Fruit fly (Drosophila melanogaster) whole organism, embryonic: ENCODE measurements around the gene CG17264.

ENCODE experiments used
- Adf1 ChIP-seq: fragments of 200-800 bp; sonication (Bioruptor generic); IDR thresholded peaks from 2 replicates; pipeline ENCODE4 v1.3.6; 2022; ENCODE audit warnings: missing biosample characterization, missing genetic modification characterization
- Antp ChIP-seq: fragments of 200-800 bp; sonication (Bioruptor generic); optimal IDR thresholded peaks from 3 replicates; lab custom pipeline; 2016; ENCODE audit warnings: missing biosample characterization, missing genetic modification characterization
- C15 ChIP-seq: fragments of 200-800 bp; sonication (Bioruptor generic); IDR thresholded peaks from 3 replicates; pipeline ENCODE4 v1.3.6; 2022; ENCODE audit warnings: missing biosample characterization, missing genetic modification characterization
- CG10267 ChIP-seq: fragments of 200-800 bp; sonication (Bioruptor generic); optimal IDR thresholded peaks from 2 replicates; lab custom pipeline; 2018; ENCODE audit warnings: missing biosample characterization, mild to moderate bottlenecking, missing genetic modification characterization, moderate library complexity
- CG11085 ChIP-seq: fragments of 200-800 bp; sonication (Bioruptor generic); IDR thresholded peaks from 2 replicates; pipeline ENCODE4 v1.3.6; 2022; ENCODE audit warnings: missing biosample characterization, missing genetic modification characterization
- CG1233 ChIP-seq: fragments of 200-800 bp; sonication (Bioruptor generic); optimal IDR thresholded peaks from 4 replicates; lab custom pipeline; 2018; ENCODE audit warnings: missing biosample characterization, mild to moderate bottlenecking, missing genetic modification characterization
- CG14441 ChIP-seq: fragments of 200-800 bp; sonication (Bioruptor generic); IDR thresholded peaks from 2 replicates; pipeline ENCODE4 v1.3.6; 2022; ENCODE audit warnings: missing biosample characterization, missing genetic modification characterization
- CG15696 ChIP-seq: fragments of 200-800 bp; sonication (Bioruptor generic); optimal IDR thresholded peaks from 2 replicates; lab custom pipeline; 2019; ENCODE audit warnings: missing biosample characterization, mild to moderate bottlenecking, missing genetic modification characterization, moderate library complexity
- CG16779 ChIP-seq: fragments of 200-800 bp; sonication (Bioruptor generic); IDR thresholded peaks from 2 replicates; pipeline ENCODE4 v1.3.6; 2022; ENCODE audit warnings: missing biosample characterization, missing genetic modification characterization
- CG2678 ChIP-seq: fragments of 200-800 bp; sonication (Bioruptor generic); optimal IDR thresholded peaks from 3 replicates; lab custom pipeline; 2019; ENCODE audit warnings: missing biosample characterization, mild to moderate bottlenecking, missing genetic modification characterization, moderate library complexity
- CG31441 ChIP-seq: fragments of 200-800 bp; sonication (Bioruptor generic); IDR thresholded peaks from 2 replicates; pipeline ENCODE4 v1.3.6; 2022; ENCODE audit warnings: missing biosample characterization, missing genetic modification characterization
- CG34376 ChIP-seq: fragments of 200-800 bp; sonication (Bioruptor generic); optimal IDR thresholded peaks from 2 replicates; lab custom pipeline; 2018; ENCODE audit warnings: missing biosample characterization, mild to moderate bottlenecking, missing genetic modification characterization
- CG4360 ChIP-seq: fragments of 200-800 bp; sonication (Bioruptor generic); IDR thresholded peaks from 2 replicates; pipeline ENCODE4 v1.3.6; 2022; ENCODE audit warnings: missing biosample characterization, missing genetic modification characterization
- CG4820 ChIP-seq: fragments of 200-800 bp; sonication (Bioruptor generic); optimal IDR thresholded peaks from 3 replicates; lab custom pipeline; 2016; ENCODE audit warnings: missing biosample characterization, missing genetic modification characterization
- CG5245 ChIP-seq: fragments of 200-800 bp; sonication (Bioruptor generic); optimal IDR thresholded peaks from 3 replicates; lab custom pipeline; 2016; ENCODE audit warnings: missing biosample characterization, missing genetic modification characterization
- CG6254 ChIP-seq: fragments of 200-800 bp; sonication (Bioruptor generic); optimal IDR thresholded peaks from 3 replicates; lab custom pipeline; 2017; ENCODE audit warnings: mild to moderate bottlenecking, missing biosample characterization, missing genetic modification reagents, missing genetic modification characterization
- CG6689 ChIP-seq: fragments of 200-800 bp; sonication (Bioruptor generic); IDR thresholded peaks from 2 replicates; pipeline ENCODE4 v1.3.6; 2022; ENCODE audit warnings: missing biosample characterization, missing genetic modification characterization
- CG8388 ChIP-seq: fragments of 200-800 bp; sonication (Bioruptor generic); optimal IDR thresholded peaks from 2 replicates; lab custom pipeline; 2019; ENCODE audit warnings: missing biosample characterization, mild to moderate bottlenecking, missing genetic modification characterization, moderate library complexity
- CG9609 ChIP-seq: fragments of 200-800 bp; sonication (Bioruptor generic); optimal IDR thresholded peaks from 3 replicates; lab custom pipeline; 2016; ENCODE audit warnings: missing biosample characterization, missing genetic modification characterization
- CTCF ChIP-seq: fragments of 200-800 bp; sonication (Bioruptor generic); optimal IDR thresholded peaks from 2 replicates; lab custom pipeline; 2017; ENCODE audit warnings: missing biosample characterization, mild to moderate bottlenecking, missing genetic modification characterization, moderate library complexity
- CoRest ChIP-seq: fragments of 200-800 bp; sonication (Bioruptor generic); optimal IDR thresholded peaks from 3 replicates; lab custom pipeline; 2018; ENCODE audit warnings: missing biosample characterization, mild to moderate bottlenecking, missing genetic modification characterization, moderate library complexity
- Dad ChIP-seq: fragments of 200-800 bp; sonication (Bioruptor generic); optimal IDR thresholded peaks from 3 replicates; lab custom pipeline; 2016; ENCODE audit warnings: missing biosample characterization, missing genetic modification characterization
- Dbx ChIP-seq: fragments of 200-800 bp; sonication (Bioruptor generic); IDR thresholded peaks from 3 replicates; pipeline ENCODE4 v1.3.6; 2022; ENCODE audit warnings: missing biosample characterization, missing genetic modification characterization
- Fer1 ChIP-seq: fragments of 200-800 bp; sonication (Bioruptor generic); optimal IDR thresholded peaks from 2 replicates; lab custom pipeline; 2017; ENCODE audit warnings: missing biosample characterization, mild to moderate bottlenecking, missing genetic modification characterization
- Hr3 ChIP-seq: fragments of 200-800 bp; sonication (Bioruptor generic); optimal IDR thresholded peaks from 3 replicates; lab custom pipeline; 2016; ENCODE audit warnings: missing biosample characterization, missing genetic modification characterization
- Kr ChIP-seq: fragments of 200-800 bp; sonication (Bioruptor generic); optimal IDR thresholded peaks from 2 replicates; lab custom pipeline; 2017; ENCODE audit warnings: missing biosample characterization, mild to moderate bottlenecking, missing genetic modification characterization
- Lpt ChIP-seq: fragments of >200 bp; optimal IDR thresholded peaks from 2 replicates; lab custom pipeline; 2018; ENCODE audit warnings: missing biosample characterization, missing genetic modification characterization
- MESR4 ChIP-seq: fragments of 200-800 bp; sonication (Bioruptor generic); optimal IDR thresholded peaks from 2 replicates; lab custom pipeline; 2018; ENCODE audit warnings: missing biosample characterization, mild to moderate bottlenecking, missing genetic modification characterization, moderate library complexity
- Pdp1 ChIP-seq, 2 experiments: fragments of 200-800 bp; sonication (Bioruptor generic); optimal IDR thresholded peaks; 3 replicates each; lab custom pipeline; 2016; ENCODE audit warnings: missing biosample characterization in 2 of 2, missing genetic modification characterization in 2 of 2, mild to moderate bottlenecking in 1 of 2, moderate library complexity in 1 of 2
- Rx ChIP-seq: fragments of 200-800 bp; sonication (Bioruptor generic); IDR thresholded peaks from 2 replicates; pipeline ENCODE4 v1.3.6; 2022; ENCODE audit warnings: missing biosample characterization, missing genetic modification characterization
- ash1 ChIP-seq: fragments of 200-800 bp; sonication (Bioruptor generic); optimal IDR thresholded peaks from 2 replicates; lab custom pipeline; 2018; ENCODE audit warnings: missing biosample characterization, mild to moderate bottlenecking, missing genetic modification characterization
- chn ChIP-seq: fragments of 200-800 bp; sonication (Bioruptor generic); optimal IDR thresholded peaks from 2 replicates; lab custom pipeline; 2016; ENCODE audit warnings: missing biosample characterization, missing genetic modification characterization
- corto ChIP-seq: fragments of 200-800 bp; sonication (Bioruptor generic); optimal IDR thresholded peaks from 2 replicates; lab custom pipeline; 2016; ENCODE audit warnings: missing biosample characterization, mild to moderate bottlenecking, missing genetic modification characterization, moderate library complexity
- croc ChIP-seq: fragments of 200-800 bp; sonication (Bioruptor generic); conservative IDR thresholded peaks from 3 replicates; pipeline ENCODE4 v1.3.6; 2022; ENCODE audit warnings: missing biosample characterization, missing genetic modification characterization
- crol ChIP-seq: fragments of 200-800 bp; sonication (Bioruptor generic); IDR thresholded peaks from 2 replicates; pipeline ENCODE4 v1.3.6; 2022; ENCODE audit warnings: missing biosample characterization, missing genetic modification characterization
- esg ChIP-seq: fragments of 200-800 bp; sonication (Bioruptor generic); conservative IDR thresholded peaks from 2 replicates; pipeline ENCODE4 v1.3.6; 2022; ENCODE audit warnings: missing biosample characterization, missing genetic modification characterization
- eve ChIP-seq, 2 experiments: fragments of >200 bp; optimal IDR thresholded peaks; 2 replicates each; lab custom pipeline; 2017; ENCODE audit warnings: missing biosample characterization in 2 of 2, missing genetic modification characterization in 2 of 2
- fd96Cb ChIP-seq: fragments of 200-800 bp; sonication (Bioruptor generic); optimal IDR thresholded peaks from 2 replicates; lab custom pipeline; 2018; ENCODE audit warnings: missing biosample characterization, mild to moderate bottlenecking, missing genetic modification characterization, moderate library complexity
- ftz-f1 ChIP-seq: fragments of 200-800 bp; sonication (Bioruptor generic); optimal IDR thresholded peaks from 2 replicates; lab custom pipeline; 2016; ENCODE audit warnings: missing biosample characterization, missing genetic modification characterization
- gcm2 ChIP-seq: fragments of 200-800 bp; sonication (Bioruptor generic); optimal IDR thresholded peaks from 2 replicates; lab custom pipeline; 2016; ENCODE audit warnings: missing biosample characterization, missing genetic modification characterization
- gsb-n ChIP-seq: fragments of 200-800 bp; sonication (Bioruptor generic); optimal IDR thresholded peaks from 3 replicates; lab custom pipeline; 2018; ENCODE audit warnings: missing biosample characterization, mild to moderate bottlenecking, missing genetic modification characterization
- lmd ChIP-seq: fragments of 200-800 bp; sonication (Bioruptor generic); IDR thresholded peaks from 2 replicates; pipeline ENCODE4 v1.3.6; 2022; ENCODE audit warnings: missing biosample characterization, missing genetic modification characterization
- pita ChIP-seq: fragments of 200-800 bp; sonication (Bioruptor generic); optimal IDR thresholded peaks from 2 replicates; lab custom pipeline; 2017; ENCODE audit warnings: missing biosample characterization, mild to moderate bottlenecking, missing genetic modification characterization
- pros ChIP-seq: fragments of 200-800 bp; sonication (Bioruptor generic); optimal IDR thresholded peaks from 3 replicates; lab custom pipeline; 2019; ENCODE audit warnings: missing biosample characterization, mild to moderate bottlenecking, missing genetic modification characterization, moderate library complexity
- shn ChIP-seq: fragments of 200-800 bp; sonication (Bioruptor generic); optimal IDR thresholded peaks from 3 replicates; lab custom pipeline; 2016; ENCODE audit warnings: missing biosample characterization, missing genetic modification characterization
- sima ChIP-seq: fragments of 200-800 bp; sonication (Bioruptor generic); optimal IDR thresholded peaks from 2 replicates; lab custom pipeline; 2016; ENCODE audit warnings: missing biosample characterization, missing genetic modification characterization
- slp2 ChIP-seq: fragments of 200-800 bp; sonication (Bioruptor generic); optimal IDR thresholded peaks from 2 replicates; lab custom pipeline; 2016; ENCODE audit warnings: missing biosample characterization, missing genetic modification characterization
- toy ChIP-seq: fragments of 200-800 bp; sonication (Bioruptor generic); IDR thresholded peaks from 2 replicates; pipeline ENCODE4 v1.3.6; 2022; ENCODE audit warnings: missing biosample characterization, missing genetic modification characterization
- trh ChIP-seq: fragments of 200-800 bp; sonication (Bioruptor generic); optimal IDR thresholded peaks from 2 replicates; lab custom pipeline; 2016; ENCODE audit warnings: missing biosample characterization, missing genetic modification characterization
- vvl ChIP-seq: fragments of 200-800 bp; sonication (Bioruptor generic); IDR thresholded peaks from 2 replicates; pipeline ENCODE4 v1.3.6; 2022; ENCODE audit warnings: missing biosample characterization, missing genetic modification characterization
- zen ChIP-seq: fragments of 200-800 bp; sonication (Bioruptor generic); optimal IDR thresholded peaks from 3 replicates; lab custom pipeline; 2018; ENCODE audit warnings: missing biosample characterization, mild to moderate bottlenecking, missing genetic modification characterization, moderate library complexity
- zfh1 ChIP-seq: fragments of 200-800 bp; sonication (Bioruptor generic); IDR thresholded peaks from 3 replicates; pipeline ENCODE4 v1.3.6; 2022; ENCODE audit warnings: missing biosample characterization, missing genetic modification characterization

Gene CG17264

DNA sequence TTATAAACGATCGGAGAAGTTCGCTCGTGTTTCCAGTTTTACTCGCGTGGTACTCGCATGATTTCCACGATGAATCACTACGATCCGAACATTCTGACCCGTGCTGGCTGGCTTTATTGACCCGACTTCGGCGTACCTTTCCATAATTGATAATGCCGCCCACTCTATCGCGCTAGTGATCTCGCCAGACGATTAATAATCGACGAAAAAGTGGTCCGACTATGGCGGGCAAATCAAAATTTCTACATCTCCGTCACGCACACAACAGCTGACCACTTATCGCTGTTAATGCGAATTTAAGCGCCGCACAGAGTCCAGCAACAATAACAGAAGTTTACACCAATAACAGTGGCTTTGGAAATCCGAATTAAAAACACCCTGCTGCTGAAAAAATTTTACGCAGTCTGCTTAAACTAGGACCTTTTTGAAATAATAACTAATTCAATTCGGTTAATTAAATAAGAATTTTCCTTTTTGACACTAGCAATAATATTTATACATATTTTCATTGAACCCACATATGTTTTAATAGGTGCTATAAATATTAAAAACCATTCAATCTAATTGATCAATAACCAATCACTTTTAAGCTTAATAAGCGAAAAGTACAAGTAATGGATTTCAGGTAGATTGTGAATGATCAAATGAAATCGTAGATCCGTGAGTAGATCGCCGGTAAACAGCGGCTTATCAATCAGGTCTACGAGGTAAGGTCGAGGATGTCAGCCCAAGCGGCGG is 37.6 kb downstream of the CG17264 start (continued):
- TF ChIP-seq Dbx (GFP tag; lab: Robert Waterston, UW), result no peak
- peak; percentile 23; the same call in 1 of the 2 replicates for TF ChIP-seq lmd
- TF ChIP-seq zfh1, result no peak
- peak; percentile 12 for TF ChIP-seq Fer1
- no peak for TF ChIP-seq CG14441
- TF ChIP-seq esg (GFP tag; lab: Robert Waterston, UW), result no peak
- peak; percentile 6 for TF ChIP-seq CG10267 (tag; lab: Kevin White, UChicago)
- TF ChIP-seq Lpt (GFP tag; lab: Kevin White, UChicago), result no peak
- no peak for TF ChIP-seq eve (GFP tag; optimal IDR thresholded peaks at IDR 0.05; lab: Kevin White, UChicago)
- TF ChIP-seq Rx (GFP tag; lab: Robert Waterston, UW), result no peak
- TF ChIP-seq chn (GFP tag; lab: Kevin White, UChicago), result no peak
- TF ChIP-seq CG34376 (GFP tag; lab: Kevin White, UChicago), result peak; percentile 63
- peak; percentile 54 for TF ChIP-seq Hr3 (GFP tag; lab: Kevin White, UChicago)
- no peak for TF ChIP-seq Dad
- no peak for TF ChIP-seq toy (GFP tag; lab: Robert Waterston, UW)
- no peak for TF ChIP-seq trh (GFP tag; lab: Kevin White, UChicago)
- TF ChIP-seq CG1233, result peak; percentile 12
- peak; percentile 44 for TF ChIP-seq CG6689 (GFP tag; lab: Robert Waterston, UW)
- no peak for TF ChIP-seq croc
- TF ChIP-seq CTCF (GFP tag; lab: Kevin White, UChicago), result no peak
- TF ChIP-seq Adf1 (GFP tag; lab: Robert Waterston, UW), result no peak
- TF ChIP-seq gcm2 (GFP tag; lab: Kevin White, UChicago), result no peak
- no peak for TF ChIP-seq ash1 (GFP tag; lab: Kevin White, UChicago)
- no peak for TF ChIP-seq gsb-n
- no peak for TF ChIP-seq crol (GFP tag; lab: Robert Waterston, UW)
- no peak for TF ChIP-seq CG5245 (GFP tag; lab: Kevin White, UChicago)
- TF ChIP-seq CG6254 (GFP tag; lab: Kevin White, UChicago), result no peak
- no peak for TF ChIP-seq MESR4
- TF ChIP-seq CG11085 (GFP tag; lab: Robert Waterston, UW), result no peak
- peak; percentile 40 for TF ChIP-seq shn (GFP tag; lab: Kevin White, UChicago)
- TF ChIP-seq slp2, result no peak
- no peak for TF ChIP-seq pros
- no peak for TF ChIP-seq CG4820
- TF ChIP-seq CG8388 (GFP tag; lab: Kevin White, UChicago), result no peak
- peak; percentile 72 for TF ChIP-seq CG2678 (tag; lab: Kevin White, UChicago)
- no peak for TF ChIP-seq CG4360 (GFP tag; lab: Robert Waterston, UW)
- no peak for TF ChIP-seq CG16779
- no peak for TF ChIP-seq CG15696
- TF ChIP-seq CoRest, result peak; percentile 72
- TF ChIP-seq CG9609, result no peak
- TF ChIP-seq CG31441 (GFP tag; lab: Robert Waterston, UW), result peak; percentile 48
- TF ChIP-seq corto (GFP tag; lab: Kevin White, UChicago), result no peak
- no peak for TF ChIP-seq zen
- no peak for TF ChIP-seq pita
- no peak for TF ChIP-seq ftz-f1
- peak; percentile 4 to 48 for TF ChIP-seq Pdp1 (GFP tag; optimal IDR thresholded peaks at IDR 0.05; lab: Kevin White, UChicago)
- no peak for TF ChIP-seq Kr (GFP tag; lab: Kevin White, UChicago)
- no peak for TF ChIP-seq sima (GFP tag; lab: Kevin White, UChicago)
- no peak for TF ChIP-seq fd96Cb (tag; lab: Kevin White, UChicago)
- no peak; the same call in 1 of the 2 replicates for TF ChIP-seq vvl (GFP tag; lab: Robert Waterston, UW)
- no peak for TF ChIP-seq C15 (GFP tag; lab: Robert Waterston, UW)
- peak; percentile 29 for TF ChIP-seq Antp (GFP tag; lab: Kevin White, UChicago)
